Worm (Caenorhabditis elegans): ENCODE results near the gene Y54E2A.8.

Y54E2A.8 gene

DNA sequence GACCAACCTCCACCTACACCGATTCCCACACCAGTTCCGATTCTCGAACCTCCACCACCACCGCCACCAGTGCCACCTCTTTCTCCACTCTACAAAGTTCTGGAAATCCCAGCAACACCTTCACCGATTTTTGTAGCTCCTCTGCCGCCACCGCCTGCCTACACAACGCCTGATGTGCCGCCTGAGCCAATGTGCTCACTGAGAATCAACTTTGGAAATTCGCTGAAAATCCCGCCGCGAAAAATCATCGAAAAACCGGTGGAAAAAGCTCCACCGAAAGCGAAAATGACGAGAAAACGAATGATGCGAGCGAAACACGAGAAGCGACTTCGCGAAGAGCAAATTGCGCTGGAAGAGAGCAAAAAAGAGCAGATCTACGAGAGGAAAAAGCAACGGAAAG lies 1.7 kb downstream of the Y54E2A.8 start:
- TF ChIP-seq fkh-4 (tag; optimal IDR thresholded peaks at IDR 0.05; ENCODE audit: borderline replicate concordance), result no peak
- TF ChIP-seq efl-1 (optimal IDR thresholded peaks at IDR 0.05), result no peak
- TF ChIP-seq efl-1 (GFP tag; optimal IDR thresholded peaks at IDR 0.05 in 1 of 2), result peak in 1 of 2 experiments; percentile 64

DNA sequence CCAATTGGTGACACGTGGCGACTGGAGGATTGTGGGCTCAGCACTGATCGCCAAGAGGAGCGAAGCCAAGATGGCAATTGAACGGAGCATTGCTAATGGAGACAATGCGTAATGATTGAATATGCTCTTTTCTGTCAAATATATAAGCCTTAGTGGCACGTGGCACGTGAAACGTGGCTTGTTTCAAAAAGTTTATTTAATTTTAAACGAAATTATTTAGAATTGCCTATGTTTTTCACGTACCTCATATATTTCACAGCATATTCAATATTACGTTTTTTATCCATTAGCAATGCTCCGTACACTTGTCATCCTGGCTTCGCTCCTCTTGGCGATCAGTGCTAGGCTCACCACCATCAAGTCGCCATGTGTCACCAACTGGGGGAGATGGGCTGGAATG lies 7.8 kb downstream of the Y54E2A.8 start, which contains the start of gene Y54E2A.9:
Gene Y54E2A.9 (minus strand): TSS at position 101 of the 400 bp plus-strand sequence.
- TF ChIP-seq unc-62 (GFP tag; optimal IDR thresholded peaks at IDR 0.05) (no peak), ceh-63 (GFP tag; optimal IDR thresholded peaks at IDR 0.05) (no peak), egl-13 (tag; optimal IDR thresholded peaks at IDR 0.05) (no peak), ceh-82 (tag; optimal IDR thresholded peaks at IDR 0.05) (no peak), egl-27 (tag; optimal IDR thresholded peaks at IDR 0.05) (no peak), lin-39 (tag; optimal IDR thresholded peaks at IDR 0.05) (no peak), Y116A8C.19 (tag; optimal IDR thresholded peaks at IDR 0.05; ENCODE audit: borderline replicate concordance) (no peak), ces-1 (GFP tag; optimal IDR thresholded peaks at IDR 0.05) (no peak), nhr-28 (tag; optimal IDR thresholded peaks at IDR 0.05) (no peak), fkh-8 (tag; optimal IDR thresholded peaks at IDR 0.05) (no peak)

DNA sequence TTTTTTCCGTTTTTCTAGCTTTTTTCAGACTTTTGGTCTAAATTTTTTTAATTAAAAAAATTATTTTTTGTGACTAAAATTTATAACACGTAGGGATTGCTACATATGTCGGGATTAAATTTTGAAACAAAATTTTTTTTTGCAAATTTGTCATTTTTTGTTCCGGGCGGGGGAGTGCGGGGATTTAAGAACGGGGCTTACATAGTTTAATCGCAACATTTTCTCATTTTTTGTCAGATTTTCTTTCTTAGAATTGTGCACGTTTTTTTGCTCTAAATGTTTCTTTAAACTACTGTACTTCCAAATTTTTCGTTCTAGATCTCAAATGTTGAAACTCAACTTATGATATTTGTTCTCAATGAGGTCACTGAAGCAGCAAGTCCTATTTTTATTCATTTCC lies 12.6 kb downstream of the Y54E2A.8 start, which contains the start of gene Y54E2A.10:
Gene Y54E2A.10 (plus strand): TSS at position 301 of the 400 bp plus-strand sequence.
- TF ChIP-seq unc-86 (tag; optimal IDR thresholded peaks at IDR 0.05) (no peak), nhr-19 (GFP tag; conservative IDR thresholded peaks at IDR 0.05) (no peak), ama-1 (optimal IDR thresholded peaks at IDR 0.05) (no peak), ztf-11 (tag; optimal IDR thresholded peaks at IDR 0.05) (no peak), unc-30 (tag; optimal IDR thresholded peaks at IDR 0.05) (no peak), dpl-1 (GFP tag; optimal IDR thresholded peaks at IDR 0.05) (no peak), ceh-90 (tag; optimal IDR thresholded peaks at IDR 0.05) (no peak), unc-130 (tag; optimal IDR thresholded peaks at IDR 0.05) (no peak), aly-2 (tag; optimal IDR thresholded peaks at IDR 0.05) (no peak), lsy-2 (tag; optimal IDR thresholded peaks at IDR 0.05) (no peak), sptf-1 (tag; optimal IDR thresholded peaks at IDR 0.05) (no peak)

DNA sequence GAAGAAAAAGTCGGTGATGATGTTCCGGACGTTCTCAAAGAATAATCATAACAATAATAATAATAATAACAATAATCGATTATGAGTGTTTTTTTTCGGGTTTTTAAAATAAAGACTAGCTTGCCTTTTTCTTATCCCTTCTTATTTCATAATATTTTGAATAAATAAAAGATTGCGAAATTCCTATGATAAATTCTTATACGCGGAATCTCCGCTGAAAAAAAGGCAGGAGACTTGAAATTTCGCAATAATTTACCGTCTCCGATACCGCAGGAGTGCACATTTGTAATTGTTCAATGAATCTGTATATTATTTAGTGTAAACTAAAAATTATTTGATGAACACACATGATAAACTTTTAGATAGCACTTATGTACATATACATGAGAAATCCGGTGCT lies 14.3 kb downstream of the Y54E2A.8 start:
- TF ChIP-seq egl-27 (tag; optimal IDR thresholded peaks at IDR 0.05), result no peak
- no peak for TF ChIP-seq nhr-19 (GFP tag; conservative IDR thresholded peaks at IDR 0.05)

DNA sequence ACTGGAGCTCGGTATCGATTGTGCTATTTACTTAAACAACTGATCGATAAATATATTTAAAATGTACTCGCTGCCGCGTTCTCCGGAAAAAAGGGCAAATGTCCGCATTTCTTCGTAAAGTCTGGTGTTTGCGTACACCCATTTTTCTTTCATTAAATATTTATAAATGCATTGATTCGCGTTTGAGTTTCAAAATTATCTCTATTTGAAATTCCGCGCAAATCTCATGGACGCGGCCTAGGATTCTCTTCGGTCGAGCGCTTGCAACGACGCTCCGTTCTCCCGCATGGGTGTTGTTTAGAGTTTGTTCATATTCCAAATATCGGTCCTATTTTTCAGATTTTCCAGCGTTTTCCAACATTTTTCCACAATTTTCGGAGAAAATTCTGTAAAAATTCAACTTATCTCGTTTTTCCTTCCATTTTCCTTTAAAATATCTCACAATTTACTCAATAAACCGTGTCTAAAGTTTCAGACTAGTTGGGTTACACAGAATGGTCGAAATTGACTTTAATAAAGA lies 16.9 kb downstream of the Y54E2A.8 start, which contains the start of gene eif-3.B:
Gene eif-3.B (plus strand): TSS at position 470 of the 520 bp plus-strand sequence.
- TF ChIP-seq pag-3 (tag; optimal IDR thresholded peaks at IDR 0.05; ENCODE audit: borderline replicate concordance, insufficient read depth) (no peak), nhr-77 (tag; optimal IDR thresholded peaks at IDR 0.05) (peak; percentile 98), nhr-71 (tag; optimal IDR thresholded peaks at IDR 0.05) (peak; percentile 98), nhr-19 (GFP tag; conservative IDR thresholded peaks at IDR 0.05) (peak; percentile 96), C16A3.4 (tag; optimal IDR thresholded peaks at IDR 0.05) (peak; percentile 96), sox-4 (tag; optimal IDR thresholded peaks at IDR 0.05) (peak; percentile 97), C04F5.9 (tag; optimal IDR thresholded peaks at IDR 0.05) (peak; percentile 95), sup-37 (GFP tag; optimal IDR thresholded peaks at IDR 0.05) (peak; percentile 88), elt-3 (tag; optimal IDR thresholded peaks at IDR 0.05) (peak in 4 of 6 experiments; percentile 12 to 90 (median 68)), nhr-20 (tag; optimal IDR thresholded peaks at IDR 0.05) (peak; percentile 97), isw-1 (GFP tag; IDR thresholded peaks at IDR 0.05) (peak; percentile 96), nhr-76 (tag; optimal IDR thresholded peaks at IDR 0.05) (no peak), snu-23 (GFP tag; optimal IDR thresholded peaks at IDR 0.05) (peak; percentile 98), xbp-1 (tag; optimal IDR thresholded peaks at IDR 0.05) (peak; percentile 95), vab-15 (tag; optimal IDR thresholded peaks at IDR 0.05) (peak; percentile 90), tbx-2 (tag; optimal IDR thresholded peaks at IDR 0.05) (peak; percentile 98), mab-9 (GFP tag; IDR thresholded peaks at IDR 0.05) (peak; percentile 74; the same call in 1 of the 2 replicates), lin-35 (GFP tag; optimal IDR thresholded peaks at IDR 0.05) (peak; percentile 98), lir-3 (tag; optimal IDR thresholded peaks at IDR 0.05; ENCODE audit: poor library complexity) (peak; percentile 98), ceh-88 (GFP tag; IDR thresholded peaks at IDR 0.05) (peak; percentile 90), lin-14 (GFP tag; optimal IDR thresholded peaks at IDR 0.05) (peak; percentile 93), irx-1 (tag; optimal IDR thresholded peaks at IDR 0.05) (peak; percentile 97), aly-2 (tag; optimal IDR thresholded peaks at IDR 0.05) (peak; percentile 87), ztf-11 (tag; optimal IDR thresholded peaks at IDR 0.05) (peak in 1 of 2 experiments; percentile 97), snpc-4 (tag; optimal IDR thresholded peaks at IDR 0.05) (peak; percentile 95)

All from whole organism, L1 larva.